Fruit fly (Drosophila melanogaster) whole organism, embryonic: Measurements from ENCODE around the gene Pig1.
A peak's percentile ranks its signal among the peaks of the same experiment; 100 is the strongest.

ENCODE experiments used
- Atf6 ChIP-seq: fragments of 200-800 bp; sonication (Bioruptor generic); IDR thresholded peaks from 2 replicates; pipeline ENCODE4 v1.3.6; 2022; ENCODE audit warnings: missing biosample characterization, missing genetic modification characterization
- B-H1 ChIP-seq: fragments of 200-800 bp; sonication (Bioruptor generic); IDR thresholded peaks from 3 replicates; pipeline ENCODE4 v1.3.6; 2022; ENCODE audit warnings: missing biosample characterization, missing genetic modification characterization
- CG10147 ChIP-seq: fragments of 200-800 bp; sonication (Bioruptor generic); optimal IDR thresholded peaks from 2 replicates; lab custom pipeline; 2019; ENCODE audit warnings: missing biosample characterization, mild to moderate bottlenecking, missing genetic modification characterization, moderate library complexity
- CG10543 ChIP-seq: fragments of 200-800 bp; sonication (Bioruptor generic); optimal IDR thresholded peaks from 3 replicates; lab custom pipeline; 2017; ENCODE audit warnings: missing biosample characterization, mild to moderate bottlenecking, missing genetic modification characterization, moderate library complexity
- CG12659 ChIP-seq: fragments of 200-800 bp; sonication (Bioruptor generic); optimal IDR thresholded peaks from 3 replicates; lab custom pipeline; 2017; ENCODE audit warnings: mild to moderate bottlenecking, missing biosample characterization, missing genetic modification reagents, missing genetic modification characterization
- CG13287 ChIP-seq: fragments of 200-800 bp; sonication (Bioruptor generic); IDR thresholded peaks from 2 replicates; pipeline ENCODE4 v1.3.6; 2022; ENCODE audit warnings: missing biosample characterization, missing genetic modification characterization; ENCODE audit not compliant: partially characterized antibody
- CG13775 ChIP-seq: fragments of 200-800 bp; sonication (Bioruptor generic); optimal IDR thresholded peaks from 3 replicates; lab custom pipeline; 2017; ENCODE audit warnings: missing biosample characterization, mild to moderate bottlenecking, missing genetic modification characterization
- CG15269 ChIP-seq: fragments of 200-800 bp; sonication (Bioruptor generic); optimal IDR thresholded peaks from 2 replicates; lab custom pipeline; 2018; ENCODE audit warnings: missing biosample characterization, mild to moderate bottlenecking, missing genetic modification characterization, moderate library complexity
- CG15514 ChIP-seq: fragments of 200-800 bp; sonication (Bioruptor generic); optimal IDR thresholded peaks from 3 replicates; lab custom pipeline; 2017; ENCODE audit warnings: missing biosample characterization, missing genetic modification characterization, mild to moderate bottlenecking, moderate library complexity, missing genetic modification reagents
- CG16779 ChIP-seq: fragments of 200-800 bp; sonication (Bioruptor generic); IDR thresholded peaks from 2 replicates; pipeline ENCODE4 v1.3.6; 2022; ENCODE audit warnings: missing biosample characterization, missing genetic modification characterization
- CG17361 ChIP-seq: fragments of 200-800 bp; sonication (Bioruptor generic); IDR thresholded peaks from 3 replicates; pipeline ENCODE4 v1.3.6; 2022; ENCODE audit warnings: missing biosample characterization, missing genetic modification characterization
- CG17385 ChIP-seq: fragments of 200-800 bp; sonication (Bioruptor generic); optimal IDR thresholded peaks from 3 replicates; lab custom pipeline; 2018; ENCODE audit warnings: missing biosample characterization, mild to moderate bottlenecking, missing genetic modification characterization
- CG2678 ChIP-seq: fragments of 200-800 bp; sonication (Bioruptor generic); optimal IDR thresholded peaks from 3 replicates; lab custom pipeline; 2019; ENCODE audit warnings: missing biosample characterization, mild to moderate bottlenecking, missing genetic modification characterization, moderate library complexity
- CG30403 ChIP-seq: fragments of 200-800 bp; sonication (Bioruptor generic); optimal IDR thresholded peaks from 3 replicates; lab custom pipeline; 2016; ENCODE audit warnings: missing biosample characterization, missing genetic modification characterization
- CG31224 ChIP-seq: fragments of 200-800 bp; sonication (Bioruptor generic); IDR thresholded peaks from 2 replicates; pipeline ENCODE4 v1.3.6; 2022; ENCODE audit warnings: missing biosample characterization, missing genetic modification characterization
- CG31441 ChIP-seq: fragments of 200-800 bp; sonication (Bioruptor generic); IDR thresholded peaks from 2 replicates; pipeline ENCODE4 v1.3.6; 2022; ENCODE audit warnings: missing biosample characterization, missing genetic modification characterization
- CG42726 ChIP-seq: fragments of 200-800 bp; sonication (Bioruptor generic); IDR thresholded peaks from 2 replicates; pipeline ENCODE4 v1.3.6; 2022; ENCODE audit warnings: missing biosample characterization, missing genetic modification characterization; ENCODE audit not compliant: partially characterized antibody
- CG6854 ChIP-seq: fragments of 200-800 bp; sonication (Bioruptor generic); optimal IDR thresholded peaks from 3 replicates; lab custom pipeline; 2017; ENCODE audit warnings: missing biosample characterization, mild to moderate bottlenecking, missing genetic modification characterization
- CTCF ChIP-seq: fragments of 200-800 bp; sonication (Bioruptor generic); optimal IDR thresholded peaks from 2 replicates; lab custom pipeline; 2017; ENCODE audit warnings: missing biosample characterization, mild to moderate bottlenecking, missing genetic modification characterization, moderate library complexity
- CkIIα-i1 ChIP-seq: fragments of 200-800 bp; sonication (Bioruptor generic); IDR thresholded peaks from 2 replicates; pipeline ENCODE4 v1.3.6; 2022; ENCODE audit warnings: missing biosample characterization, missing genetic modification characterization
- Dfd ChIP-seq, 2 experiments: fragments of >200 bp; optimal IDR thresholded peaks; 2 replicates each; lab custom pipeline; 2017; ENCODE audit warnings: missing biosample characterization in 2 of 2, missing genetic modification characterization in 2 of 2
- E2f2 ChIP-seq: fragments of 200-800 bp; sonication (Bioruptor generic); IDR thresholded peaks from 2 replicates; pipeline ENCODE4 v1.3.6; 2022; ENCODE audit warnings: missing biosample characterization, missing genetic modification characterization
- Eip74EF ChIP-seq, 2 experiments: fragments of 200-800 bp in 1 of 2; fragments of >200 bp in 1 of 2; sonication (Bioruptor generic) in 1 of 2; optimal IDR thresholded peaks; 2 replicates each; lab custom pipeline; 2017 to 2019; ENCODE audit warnings: missing biosample characterization in 2 of 2, missing genetic modification characterization in 2 of 2, mild to moderate bottlenecking in 1 of 2, moderate library complexity in 1 of 2
- HLH4C ChIP-seq: fragments of 200-800 bp; sonication (Bioruptor generic); IDR thresholded peaks from 3 replicates; pipeline ENCODE4 v1.3.6; 2022; ENCODE audit warnings: missing biosample characterization, missing genetic modification characterization; ENCODE audit not compliant: partially characterized antibody
- HmgD ChIP-seq: fragments of 200-800 bp; sonication (Bioruptor generic); optimal IDR thresholded peaks from 3 replicates; lab custom pipeline; 2016; ENCODE audit warnings: missing biosample characterization, missing genetic modification characterization
- Hmr ChIP-seq: fragments of 200-800 bp; sonication (Bioruptor generic); optimal IDR thresholded peaks from 3 replicates; lab custom pipeline; 2017; ENCODE audit warnings: mild to moderate bottlenecking, missing biosample characterization, missing genetic modification reagents, missing genetic modification characterization
- Hr51 ChIP-seq, 2 experiments: fragments of 200-800 bp; sonication (Bioruptor generic); optimal IDR thresholded peaks; 2 replicates in 1 of 2; 3 replicates in 1 of 2; lab custom pipeline; 2016 to 2018; ENCODE audit warnings: missing biosample characterization in 2 of 2, missing genetic modification characterization in 2 of 2, mild to moderate bottlenecking in 1 of 2, moderate library complexity in 1 of 2
- Jarid2 ChIP-seq: fragments of 200-800 bp; sonication (Bioruptor generic); optimal IDR thresholded peaks from 3 replicates; lab custom pipeline; 2017; ENCODE audit warnings: mild to moderate bottlenecking, missing biosample characterization, missing genetic modification reagents, missing genetic modification characterization
- Nf-YC ChIP-seq: fragments of 200-800 bp; optimal IDR thresholded peaks from 3 replicates; lab custom pipeline; 2019; ENCODE audit warnings: missing biosample characterization, mild to moderate bottlenecking, missing genetic modification characterization, moderate library complexity
- Oaz ChIP-seq: fragments of 200-800 bp; sonication (Bioruptor generic); IDR thresholded peaks from 2 replicates; pipeline ENCODE4 v1.3.6; 2022; ENCODE audit warnings: missing biosample characterization, missing genetic modification characterization
- Rfx ChIP-seq: fragments of 200-800 bp; sonication (Bioruptor generic); IDR thresholded peaks from 2 replicates; pipeline ENCODE4 v1.3.6; 2022; ENCODE audit warnings: missing biosample characterization, missing genetic modification characterization
- Usf ChIP-seq: fragments of 200-800 bp; sonication (Bioruptor generic); optimal IDR thresholded peaks from 2 replicates; lab custom pipeline; 2017; ENCODE audit warnings: missing genotype, missing biosample characterization, missing genetic modification characterization
- Xbp1 ChIP-seq: fragments of 200-800 bp; sonication (Bioruptor generic); optimal IDR thresholded peaks from 3 replicates; lab custom pipeline; 2016; ENCODE audit warnings: missing biosample characterization, mild to moderate bottlenecking, missing genetic modification characterization
- dpn ChIP-seq, 2 experiments: fragments of 200-800 bp; sonication (Bioruptor generic); optimal IDR thresholded peaks; 3 replicates each; lab custom pipeline; 2016; ENCODE audit warnings: missing biosample characterization in 2 of 2, missing genetic modification characterization in 2 of 2
- gem ChIP-seq: fragments of 200-800 bp; sonication (Bioruptor generic); optimal IDR thresholded peaks from 2 replicates; lab custom pipeline; 2019; ENCODE audit warnings: missing biosample characterization, mild to moderate bottlenecking, missing genetic modification characterization, moderate library complexity
- jumu ChIP-seq: fragments of 200-800 bp; sonication (Bioruptor generic); optimal IDR thresholded peaks from 3 replicates; lab custom pipeline; 2016; ENCODE audit warnings: missing biosample characterization, missing genetic modification characterization
- lmd ChIP-seq: fragments of 200-800 bp; sonication (Bioruptor generic); IDR thresholded peaks from 2 replicates; pipeline ENCODE4 v1.3.6; 2022; ENCODE audit warnings: missing biosample characterization, missing genetic modification characterization
- mld ChIP-seq: fragments of 200-800 bp; sonication (Bioruptor generic); IDR thresholded peaks from 3 replicates; pipeline ENCODE4 v1.3.6; 2022; ENCODE audit warnings: missing biosample characterization, missing genetic modification characterization; ENCODE audit not compliant: partially characterized antibody
- pho ChIP-seq: fragments of 200-800 bp; sonication (Bioruptor generic); optimal IDR thresholded peaks from 2 replicates; lab custom pipeline; 2016; ENCODE audit warnings: missing biosample characterization, missing genetic modification characterization
- prd ChIP-seq, 3 experiments: fragments of >200 bp in 2 of 3; fragments of 200-800 bp in 1 of 3; sonication (Bioruptor generic) in 1 of 3; optimal IDR thresholded peaks in 2 of 3; IDR thresholded peaks in 1 of 3; 2 replicates in 2 of 3; 3 replicates in 1 of 3; pipeline versions ENCODE4 v1.3.6 to Lab custom; 2017 to 2022; ENCODE audit warnings: missing biosample characterization in 1 of 3, missing genetic modification characterization in 1 of 3
- sd ChIP-seq: fragments of 200-800 bp; sonication (Bioruptor generic); optimal IDR thresholded peaks from 3 replicates; lab custom pipeline; 2018; ENCODE audit warnings: missing biosample characterization, mild to moderate bottlenecking, missing genetic modification characterization, moderate library complexity
- sens ChIP-seq: fragments of 200-800 bp; sonication (Bioruptor generic); peaks from one replicate; lab custom pipeline; 2016; ENCODE audit warnings: missing biosample characterization, missing genetic modification characterization
- slbo ChIP-seq: fragments of 200-800 bp; sonication (Bioruptor generic); IDR thresholded peaks from 2 replicates; pipeline ENCODE4 v1.3.6; 2022; ENCODE audit warnings: missing biosample characterization, missing genetic modification characterization
- ttk ChIP-seq: fragments of 200-800 bp; sonication (Bioruptor generic); IDR thresholded peaks from 2 replicates; pipeline ENCODE4 v2.1.2; 2022; ENCODE audit warnings: missing biosample characterization, missing genetic modification characterization
- vvl ChIP-seq: fragments of 200-800 bp; sonication (Bioruptor generic); IDR thresholded peaks from 2 replicates; pipeline ENCODE4 v1.3.6; 2022; ENCODE audit warnings: missing biosample characterization, missing genetic modification characterization
- zf30C ChIP-seq: fragments of 200-800 bp; sonication (Bioruptor generic); optimal IDR thresholded peaks from 3 replicates; lab custom pipeline; 2018; ENCODE audit warnings: missing biosample characterization, mild to moderate bottlenecking, missing genetic modification characterization
- zfh1 ChIP-seq: fragments of 200-800 bp; sonication (Bioruptor generic); IDR thresholded peaks from 3 replicates; pipeline ENCODE4 v1.3.6; 2022; ENCODE audit warnings: missing biosample characterization, missing genetic modification characterization

Gene Pig1

DNA sequence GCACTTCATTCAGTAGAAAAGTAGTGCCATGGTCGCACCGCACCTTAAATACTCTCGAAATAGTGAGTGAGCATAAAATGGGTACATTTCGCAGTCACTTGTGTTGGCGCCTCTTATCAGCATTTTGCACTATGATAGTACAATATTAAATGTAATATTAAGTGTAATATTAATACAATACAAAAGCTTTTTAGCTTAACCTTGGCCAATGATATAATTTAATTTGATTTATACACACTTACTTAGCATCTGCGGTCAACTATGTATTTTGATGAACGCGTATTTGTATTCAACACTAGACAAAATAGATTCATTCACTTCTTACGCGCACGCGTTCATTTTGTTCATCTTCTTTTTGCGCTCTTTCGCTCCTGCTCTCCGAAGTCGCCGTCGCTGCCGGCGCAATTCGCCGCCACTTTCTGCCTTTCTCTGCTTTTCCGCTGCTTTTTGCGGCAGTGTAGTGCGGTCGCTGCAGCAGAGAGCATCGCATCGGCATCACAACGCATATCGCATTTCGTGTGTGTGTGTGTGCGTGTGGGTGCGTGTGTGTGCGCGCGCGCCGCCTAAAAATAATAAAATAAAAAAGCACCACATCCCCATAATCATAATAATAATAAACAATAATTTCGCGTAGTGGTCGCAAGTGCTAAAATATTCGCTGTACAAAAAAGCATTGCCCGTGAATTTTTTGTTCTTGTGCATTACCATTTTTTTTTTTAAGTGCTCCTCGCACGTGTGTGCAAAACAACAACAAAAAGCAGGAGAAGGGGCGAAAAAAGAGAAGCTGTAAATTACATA lies 40.0 kb upstream of the Pig1 start (continued):
- TF ChIP-seq Hmr (GFP tag; lab: Kevin White, UChicago): peak; percentile 50
- TF ChIP-seq dpn (GFP tag; optimal IDR thresholded peaks at IDR 0.05; lab: Kevin White, UChicago): peak in 1 of 2 experiments; percentile 15
- TF ChIP-seq gem: peak; percentile 67
- peak; percentile 68 for TF ChIP-seq zf30C (GFP tag; lab: Kevin White, UChicago)
- no peak for TF ChIP-seq CkIIα-i1 (GFP tag; lab: Robert Waterston, UW)
- peak; percentile 4 for TF ChIP-seq Usf
- peak; percentile 48 for TF ChIP-seq CG30403
- no peak for TF ChIP-seq Oaz (GFP tag; lab: Robert Waterston, UW)
- peak; percentile 62 for TF ChIP-seq CG10147 (GFP tag; lab: Kevin White, UChicago)
- peak; percentile 21 for TF ChIP-seq CG17385 (GFP tag; lab: Kevin White, UChicago)
- TF ChIP-seq HLH4C: 0 out of 3 replicates have a peak, but pooled peaks have one; percentile 12
- peak; percentile 45 for TF ChIP-seq CG6854 (GFP tag; lab: Kevin White, UChicago)
- 0 out of 2 replicates have a peak, but pooled peaks have one; percentile 28 for TF ChIP-seq ttk
- no peak for TF ChIP-seq jumu (GFP tag; lab: Kevin White, UChicago)
- TF ChIP-seq CG15269 (tag; lab: Kevin White, UChicago): peak; percentile 46
- peak; percentile 48; the same call in 2 of the 3 replicates for TF ChIP-seq zfh1 (GFP tag; lab: Robert Waterston, UW)
- peak; percentile 45 for TF ChIP-seq Xbp1
- TF ChIP-seq CG42726 (GFP tag; lab: Robert Waterston, UW): 0 out of 2 replicates have a peak, but pooled peaks have one; percentile 8
- TF ChIP-seq B-H1 (GFP tag; lab: Robert Waterston, UW): no peak; the same call in 2 of the 3 replicates
- TF ChIP-seq E2f2 (GFP tag; lab: Robert Waterston, UW): no peak
- peak; percentile 7 for TF ChIP-seq CG13775
- TF ChIP-seq prd (optimal IDR thresholded peaks at IDR 0.05; lab: Kevin White, UChicago): no peak
- TF ChIP-seq prd (GFP tag; IDR thresholded peaks at IDR 0.05; lab: Robert Waterston, UW): peak; percentile 52
- peak in 1 of 2 experiments; percentile 50 for TF ChIP-seq Hr51 (GFP tag; optimal IDR thresholded peaks at IDR 0.05; lab: Kevin White, UChicago)
- peak; percentile 53 for TF ChIP-seq slbo (GFP tag; lab: Robert Waterston, UW)
- TF ChIP-seq sens (GFP tag; lab: Kevin White, UChicago): peak; percentile 87
- no peak for TF ChIP-seq CG16779 (GFP tag; lab: Robert Waterston, UW)
- 0 out of 2 replicates have a peak, but pooled peaks have one; percentile 9 for TF ChIP-seq CG13287 (GFP tag; lab: Robert Waterston, UW)
- peak; percentile 35; the same call in 1 of the 2 replicates for TF ChIP-seq lmd (GFP tag; lab: Robert Waterston, UW)
- TF ChIP-seq CG31224 (GFP tag; lab: Robert Waterston, UW): no peak
- TF ChIP-seq HmgD: no peak
- TF ChIP-seq Rfx: 0 out of 2 replicates have a peak, but pooled peaks have one; percentile 22
- peak; percentile 67 for TF ChIP-seq CG2678 (tag; lab: Kevin White, UChicago)
- no peak for TF ChIP-seq CTCF (GFP tag; lab: Kevin White, UChicago)
- TF ChIP-seq Atf6 (GFP tag; lab: Robert Waterston, UW): peak; percentile 38; the same call in 1 of the 2 replicates
- TF ChIP-seq CG10543 (GFP tag; lab: Kevin White, UChicago): peak; percentile 7
- TF ChIP-seq vvl (GFP tag; lab: Robert Waterston, UW): peak; percentile 41
- TF ChIP-seq CG31441 (GFP tag; lab: Robert Waterston, UW): peak; percentile 41
- peak in 1 of 2 experiments; percentile 36 for TF ChIP-seq Eip74EF (GFP tag; optimal IDR thresholded peaks at IDR 0.05; lab: Kevin White, UChicago)
- peak; percentile 69; the same call in 2 of the 3 replicates for TF ChIP-seq CG17361 (GFP tag; lab: Robert Waterston, UW)
- TF ChIP-seq Dfd (GFP tag; optimal IDR thresholded peaks at IDR 0.05; lab: Kevin White, UChicago): peak in 1 of 2 experiments; percentile 71
- no peak for TF ChIP-seq sd (tag; lab: Kevin White, UChicago)
- TF ChIP-seq Jarid2 (GFP tag; lab: Kevin White, UChicago): peak; percentile 90
- TF ChIP-seq CG12659 (GFP tag; lab: Kevin White, UChicago): peak; percentile 30
- TF ChIP-seq Nf-YC (tag; lab: Kevin White, UChicago): no peak
- TF ChIP-seq pho (GFP tag; lab: Kevin White, UChicago): no peak
- TF ChIP-seq CG15514 (GFP tag; lab: Kevin White, UChicago): no peak
- TF ChIP-seq mld (GFP tag; lab: Robert Waterston, UW): 0 out of 3 replicates have a peak, but pooled peaks have one; percentile 29
